Fruit fly (Drosophila melanogaster) whole organism, embryonic: ENCODE data around the gene CG13810.

Source experiments
- CG10147 ChIP-seq: fragments of 200-800 bp; sonication (Bioruptor generic); optimal IDR thresholded peaks from 2 replicates; lab custom pipeline; 2019; ENCODE audit warnings: missing biosample characterization, mild to moderate bottlenecking, missing genetic modification characterization, moderate library complexity
- CG1024 ChIP-seq: fragments of 200-800 bp; sonication (Bioruptor generic); IDR thresholded peaks from 2 replicates; pipeline ENCODE4 v1.3.6; 2022; ENCODE audit warnings: missing biosample characterization, missing genetic modification characterization
- CG10274 ChIP-seq: fragments of 200-800 bp; sonication (Bioruptor generic); optimal IDR thresholded peaks from 3 replicates; lab custom pipeline; 2017; ENCODE audit warnings: missing biosample characterization, mild to moderate bottlenecking, missing genetic modification characterization
- CG11723 ChIP-seq: fragments of 200-800 bp; sonication (Bioruptor generic); optimal IDR thresholded peaks from 2 replicates; lab custom pipeline; 2017; ENCODE audit warnings: missing biosample characterization, mild to moderate bottlenecking, missing genetic modification characterization
- CG12104 ChIP-seq: fragments of 200-800 bp; sonication (Bioruptor generic); optimal IDR thresholded peaks from 3 replicates; lab custom pipeline; 2016; ENCODE audit warnings: missing biosample characterization, missing genetic modification characterization
- CG12744 ChIP-seq: fragments of 200-800 bp; sonication (Bioruptor generic); optimal IDR thresholded peaks from 2 replicates; lab custom pipeline; 2016; ENCODE audit warnings: missing biosample characterization, missing genetic modification characterization
- CG13894 ChIP-seq: fragments of 200-800 bp; sonication (Bioruptor generic); optimal IDR thresholded peaks from 3 replicates; lab custom pipeline; 2018; ENCODE audit warnings: missing biosample characterization, mild to moderate bottlenecking, missing genetic modification characterization, moderate library complexity
- CG1602 ChIP-seq: fragments of 200-800 bp; sonication (Bioruptor generic); optimal IDR thresholded peaks from 3 replicates; lab custom pipeline; 2016; ENCODE audit warnings: missing biosample characterization, missing genetic modification characterization
- CG16779 ChIP-seq: fragments of 200-800 bp; sonication (Bioruptor generic); IDR thresholded peaks from 2 replicates; pipeline ENCODE4 v1.3.6; 2022; ENCODE audit warnings: missing biosample characterization, missing genetic modification characterization
- CG17385 ChIP-seq: fragments of 200-800 bp; sonication (Bioruptor generic); optimal IDR thresholded peaks from 3 replicates; lab custom pipeline; 2018; ENCODE audit warnings: missing biosample characterization, mild to moderate bottlenecking, missing genetic modification characterization
- CG17912 ChIP-seq: fragments of 200-800 bp; sonication (Bioruptor generic); optimal IDR thresholded peaks from 2 replicates; lab custom pipeline; 2018; ENCODE audit warnings: missing biosample characterization, mild to moderate bottlenecking, missing genetic modification characterization
- CG2120 ChIP-seq: fragments of 200-800 bp; sonication (Bioruptor generic); optimal IDR thresholded peaks from 3 replicates; lab custom pipeline; 2016; ENCODE audit warnings: missing biosample characterization, missing genetic modification characterization
- CG33557 ChIP-seq: fragments of 200-800 bp; sonication (Bioruptor generic); optimal IDR thresholded peaks from 2 replicates; lab custom pipeline; 2019; ENCODE audit warnings: missing biosample characterization, mild to moderate bottlenecking, missing genetic modification characterization, moderate library complexity
- CG34224 ChIP-seq: fragments of 200-800 bp; sonication (Bioruptor generic); IDR thresholded peaks from 3 replicates; pipeline ENCODE4 v1.3.6; 2022; ENCODE audit warnings: missing biosample characterization, missing genetic modification characterization; ENCODE audit not compliant: partially characterized antibody
- CG3995 ChIP-seq: fragments of 200-800 bp; sonication (Bioruptor generic); optimal IDR thresholded peaks from 3 replicates; lab custom pipeline; 2016; ENCODE audit warnings: missing biosample characterization, missing genetic modification characterization
- CG5245 ChIP-seq: fragments of 200-800 bp; sonication (Bioruptor generic); optimal IDR thresholded peaks from 3 replicates; lab custom pipeline; 2016; ENCODE audit warnings: missing biosample characterization, missing genetic modification characterization
- CG6765 ChIP-seq: fragments of 200-800 bp; sonication (Bioruptor generic); optimal IDR thresholded peaks from 3 replicates; lab custom pipeline; 2017; ENCODE audit warnings: missing biosample characterization, mild to moderate bottlenecking, missing genetic modification characterization
- CG9727 ChIP-seq: fragments of 200-800 bp; sonication (Bioruptor generic); optimal IDR thresholded peaks from 3 replicates; lab custom pipeline; 2017; ENCODE audit warnings: missing biosample characterization, mild to moderate bottlenecking, missing genetic modification characterization
- CG9876 ChIP-seq: fragments of 200-800 bp; sonication (Bioruptor generic); optimal IDR thresholded peaks from 2 replicates; lab custom pipeline; 2016; ENCODE audit warnings: missing biosample characterization, missing genetic modification characterization
- Dek ChIP-seq: fragments of 200-800 bp; sonication (Bioruptor generic); optimal IDR thresholded peaks from 3 replicates; lab custom pipeline; 2019; ENCODE audit warnings: missing biosample characterization, mild to moderate bottlenecking, missing genetic modification characterization, moderate library complexity
- Dip3 ChIP-seq: fragments of 200-800 bp; sonication (Bioruptor generic); optimal IDR thresholded peaks from 3 replicates; lab custom pipeline; 2016; ENCODE audit warnings: missing biosample characterization, missing genetic modification characterization
- Dref ChIP-seq: fragments of 200-800 bp; sonication (Bioruptor generic); IDR thresholded peaks from 2 replicates; pipeline ENCODE4 v1.3.6; 2022; ENCODE audit warnings: missing biosample characterization, missing genetic modification characterization
- GATAe ChIP-seq: fragments of 200-800 bp; sonication (Bioruptor generic); conservative IDR thresholded peaks from 2 replicates; pipeline ENCODE4 v1.3.6; 2022; ENCODE audit warnings: missing biosample characterization, missing genetic modification characterization
- HLHmδ ChIP-seq: fragments of 200-800 bp; sonication (Bioruptor generic); optimal IDR thresholded peaks from 2 replicates; lab custom pipeline; 2018; ENCODE audit warnings: missing biosample characterization, mild to moderate bottlenecking, missing genetic modification characterization, moderate library complexity
- NC2β ChIP-seq: fragments of 200-800 bp; sonication (Bioruptor generic); optimal IDR thresholded peaks from 2 replicates; lab custom pipeline; 2016; ENCODE audit warnings: missing biosample characterization, missing genetic modification characterization
- NFAT ChIP-seq: fragments of 200-800 bp; sonication (Bioruptor generic); IDR thresholded peaks from 2 replicates; pipeline ENCODE4 v1.3.6; 2022; ENCODE audit warnings: missing biosample characterization, missing genetic modification characterization
- Nf-YA ChIP-seq: fragments of 200-800 bp; sonication (Bioruptor generic); IDR thresholded peaks from 2 replicates; pipeline ENCODE4 v1.3.6; 2022; ENCODE audit warnings: missing biosample characterization, missing genetic modification characterization
- Nf-YC ChIP-seq: fragments of 200-800 bp; optimal IDR thresholded peaks from 3 replicates; lab custom pipeline; 2019; ENCODE audit warnings: missing biosample characterization, mild to moderate bottlenecking, missing genetic modification characterization, moderate library complexity
- Poxn ChIP-seq: fragments of 200-800 bp; sonication (Bioruptor generic); IDR thresholded peaks from 2 replicates; pipeline ENCODE4 v1.3.6; 2022; ENCODE audit warnings: missing biosample characterization, missing genetic modification characterization
- Rfx ChIP-seq: fragments of 200-800 bp; sonication (Bioruptor generic); IDR thresholded peaks from 2 replicates; pipeline ENCODE4 v1.3.6; 2022; ENCODE audit warnings: missing biosample characterization, missing genetic modification characterization
- Sox100B ChIP-seq: fragments of 200-800 bp; sonication (Bioruptor generic); optimal IDR thresholded peaks from 3 replicates; lab custom pipeline; 2018; ENCODE audit warnings: missing biosample characterization, mild to moderate bottlenecking, missing genetic modification characterization
- Taf1 ChIP-seq: fragments of 200-800 bp; sonication (Bioruptor generic); IDR thresholded peaks from 2 replicates; pipeline ENCODE4 v1.3.6; 2022; ENCODE audit warnings: missing biosample characterization, missing genetic modification characterization
- bsh ChIP-seq, 2 experiments: fragments of 200-800 bp; sonication (Bioruptor generic); optimal IDR thresholded peaks; 2 replicates each; lab custom pipeline; 2017 to 2018; ENCODE audit warnings: mild to moderate bottlenecking in 2 of 2, missing biosample characterization in 2 of 2, missing genetic modification characterization in 2 of 2, moderate library complexity in 1 of 2
- chif ChIP-seq, 2 experiments: fragments of 200-800 bp; sonication (Bioruptor generic); optimal IDR thresholded peaks; 3 replicates each; lab custom pipeline; 2016; ENCODE audit warnings: missing biosample characterization in 2 of 2, missing genetic modification characterization in 2 of 2
- gce ChIP-seq: fragments of 200-800 bp; sonication (Bioruptor generic); IDR thresholded peaks from 3 replicates; pipeline ENCODE4 v1.3.6; 2022; ENCODE audit warnings: missing biosample characterization, missing genetic modification characterization
- gcm2 ChIP-seq: fragments of 200-800 bp; sonication (Bioruptor generic); optimal IDR thresholded peaks from 2 replicates; lab custom pipeline; 2016; ENCODE audit warnings: missing biosample characterization, missing genetic modification characterization
- gt ChIP-seq: fragments of 200-800 bp; sonication (Bioruptor generic); IDR thresholded peaks from 2 replicates; pipeline ENCODE4 v1.3.6; 2022; ENCODE audit warnings: missing biosample characterization, missing genetic modification characterization
- ind ChIP-seq: fragments of 200-800 bp; sonication (Bioruptor generic); optimal IDR thresholded peaks from 3 replicates; lab custom pipeline; 2016; ENCODE audit warnings: missing biosample characterization, missing genetic modification characterization
- kah ChIP-seq: fragments of 200-800 bp; sonication (Bioruptor generic); optimal IDR thresholded peaks from 2 replicates; lab custom pipeline; 2018; ENCODE audit warnings: missing biosample characterization, mild to moderate bottlenecking, missing genetic modification characterization
- lbe ChIP-seq: fragments of 200-800 bp; sonication (Bioruptor generic); optimal IDR thresholded peaks from 2 replicates; lab custom pipeline; 2016; ENCODE audit warnings: missing biosample characterization, mild to moderate bottlenecking, missing genetic modification characterization
- pb ChIP-seq: fragments of 200-800 bp; sonication (Bioruptor generic); optimal IDR thresholded peaks from 3 replicates; lab custom pipeline; 2016; ENCODE audit warnings: missing biosample characterization, missing genetic modification characterization
- pho ChIP-seq: fragments of 200-800 bp; sonication (Bioruptor generic); optimal IDR thresholded peaks from 2 replicates; lab custom pipeline; 2016; ENCODE audit warnings: missing biosample characterization, missing genetic modification characterization
- pita ChIP-seq: fragments of 200-800 bp; sonication (Bioruptor generic); optimal IDR thresholded peaks from 2 replicates; lab custom pipeline; 2017; ENCODE audit warnings: missing biosample characterization, mild to moderate bottlenecking, missing genetic modification characterization
- pum ChIP-seq: fragments of 200-800 bp; sonication (Bioruptor generic); optimal IDR thresholded peaks from 2 replicates; lab custom pipeline; 2016; ENCODE audit warnings: missing biosample characterization, missing genetic modification characterization
- salm ChIP-seq: fragments of 200-800 bp; sonication (Bioruptor generic); optimal IDR thresholded peaks from 2 replicates; lab custom pipeline; 2018; ENCODE audit warnings: missing biosample characterization, mild to moderate bottlenecking, missing genetic modification characterization
- sna ChIP-seq: fragments of 200-800 bp; sonication (Bioruptor generic); IDR thresholded peaks from 2 replicates; pipeline ENCODE4 v1.3.6; 2022; ENCODE audit warnings: missing biosample characterization, missing genetic modification characterization; ENCODE audit not compliant: partially characterized antibody
- ssp ChIP-seq: fragments of 200-800 bp; sonication (Bioruptor generic); IDR thresholded peaks from 2 replicates; pipeline ENCODE4 v1.3.6; 2022; ENCODE audit warnings: missing biosample characterization, missing genetic modification characterization
- sug ChIP-seq: fragments of 200-800 bp; optimal IDR thresholded peaks from 2 replicates; lab custom pipeline; 2019; ENCODE audit warnings: missing biosample characterization, mild to moderate bottlenecking, missing genetic modification characterization, moderate library complexity
- tgo ChIP-seq: fragments of 200-800 bp; sonication (Bioruptor generic); IDR thresholded peaks from 3 replicates; pipeline ENCODE4 v1.3.6; 2022; ENCODE audit warnings: missing biosample characterization, missing genetic modification characterization
- vnd ChIP-seq: fragments of 200-800 bp; sonication (Bioruptor generic); IDR thresholded peaks from 3 replicates; pipeline ENCODE4 v1.3.6; 2022; ENCODE audit warnings: missing biosample characterization, missing genetic modification characterization; ENCODE audit not compliant: partially characterized antibody
- zen ChIP-seq: fragments of 200-800 bp; sonication (Bioruptor generic); optimal IDR thresholded peaks from 3 replicates; lab custom pipeline; 2018; ENCODE audit warnings: missing biosample characterization, mild to moderate bottlenecking, missing genetic modification characterization, moderate library complexity

The CG13810 gene

DNA sequence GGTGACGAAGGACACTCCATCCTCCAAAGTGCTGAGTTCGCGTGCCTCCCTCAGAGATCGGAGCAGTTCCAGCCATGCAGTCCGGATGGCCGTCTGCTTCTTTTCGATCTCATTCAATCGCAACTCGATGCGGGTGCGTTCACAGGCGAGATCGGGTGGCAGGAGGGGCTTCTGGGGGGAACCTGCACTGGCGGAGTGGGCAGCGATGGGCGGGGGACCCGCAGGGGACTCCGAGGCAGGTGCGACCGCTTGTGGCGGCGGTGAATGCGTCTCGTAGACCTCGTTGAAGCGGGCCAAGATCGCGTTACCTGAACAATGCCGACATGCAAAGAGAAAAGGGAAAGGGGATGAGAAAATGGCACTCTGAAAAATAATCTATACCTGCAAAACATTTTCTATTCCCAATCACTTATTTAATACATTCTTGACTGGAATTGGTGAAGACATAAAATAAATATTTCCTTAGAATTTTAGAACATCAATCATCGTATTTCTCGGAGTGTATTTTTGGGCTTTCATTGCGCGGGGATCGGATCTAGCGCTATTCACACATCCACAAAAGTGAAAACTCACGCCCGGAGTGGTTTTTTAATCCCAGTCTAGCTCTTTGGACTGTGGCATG, 26.9 kb upstream of the CG13810 start (continued):
- peak; percentile 45 for TF ChIP-seq CG17385 (GFP tag; lab: Kevin White, UChicago)
- peak; percentile 52; the same call in 2 of the 3 replicates for TF ChIP-seq tgo (GFP tag; lab: Robert Waterston, UW)
- no peak for TF ChIP-seq kah (GFP tag; lab: Kevin White, UChicago)
- peak; percentile 14 for TF ChIP-seq CG12104 (GFP tag; lab: Kevin White, UChicago)
- TF ChIP-seq CG1602 (GFP tag; lab: Kevin White, UChicago): peak; percentile 26
- TF ChIP-seq Nf-YC (tag; lab: Kevin White, UChicago): no peak
- no peak for TF ChIP-seq Dip3 (GFP tag; lab: Kevin White, UChicago)
- TF ChIP-seq CG16779 (GFP tag; lab: Robert Waterston, UW): no peak
- TF ChIP-seq pum (GFP tag; lab: Kevin White, UChicago): no peak
- peak; percentile 7 for TF ChIP-seq CG5245 (GFP tag; lab: Kevin White, UChicago)
- TF ChIP-seq CG33557 (GFP tag; lab: Kevin White, UChicago): peak; percentile 65
- TF ChIP-seq pb (GFP tag; lab: Kevin White, UChicago): no peak
- TF ChIP-seq CG12744 (GFP tag; lab: Kevin White, UChicago): no peak
- TF ChIP-seq lbe: no peak
- TF ChIP-seq Sox100B (GFP tag; lab: Kevin White, UChicago): peak; percentile 65
- TF ChIP-seq CG17912 (GFP tag; lab: Kevin White, UChicago): no peak
- TF ChIP-seq pho (GFP tag; lab: Kevin White, UChicago): no peak
- no peak for TF ChIP-seq sna (GFP tag; lab: Robert Waterston, UW)
- no peak for TF ChIP-seq CG9876 (GFP tag; lab: Kevin White, UChicago)
- TF ChIP-seq Rfx (GFP tag; lab: Robert Waterston, UW): peak; percentile 3; the same call in 1 of the 2 replicates
- TF ChIP-seq ssp (GFP tag; lab: Robert Waterston, UW): peak; percentile 43
- TF ChIP-seq CG11723 (GFP tag; lab: Kevin White, UChicago): peak; percentile 10
- peak; percentile 2 to 46 for TF ChIP-seq chif (GFP tag; optimal IDR thresholded peaks at IDR 0.05; lab: Kevin White, UChicago)
- no peak for TF ChIP-seq CG10274 (GFP tag; lab: Kevin White, UChicago)
- TF ChIP-seq CG6765 (GFP tag; lab: Kevin White, UChicago): no peak
- peak; percentile 34 for TF ChIP-seq CG9727
- no peak for TF ChIP-seq CG2120 (GFP tag; lab: Kevin White, UChicago)
- TF ChIP-seq NC2β: no peak
- no peak for TF ChIP-seq vnd (GFP tag; lab: Robert Waterston, UW)
- no peak for TF ChIP-seq Dref (GFP tag; lab: Robert Waterston, UW)
- TF ChIP-seq HLHmδ (GFP tag; lab: Kevin White, UChicago): no peak
- TF ChIP-seq CG3995 (GFP tag; lab: Kevin White, UChicago): no peak
- TF ChIP-seq CG13894 (tag; lab: Kevin White, UChicago): no peak
- no peak for TF ChIP-seq pita (GFP tag; lab: Kevin White, UChicago)
- TF ChIP-seq zen: peak; percentile 36
- TF ChIP-seq gce (GFP tag; lab: Robert Waterston, UW): 0 out of 3 replicates have a peak, but pooled peaks have one; percentile 23
- TF ChIP-seq CG1024 (GFP tag; lab: Robert Waterston, UW): 0 out of 2 replicates have a peak, but pooled peaks have one; percentile 42
- TF ChIP-seq CG34224 (GFP tag; lab: Robert Waterston, UW): no peak
- peak; percentile 30 for TF ChIP-seq ind
- TF ChIP-seq CG10147: no peak
- no peak for TF ChIP-seq salm (tag; lab: Kevin White, UChicago)
- no peak for TF ChIP-seq Taf1
- TF ChIP-seq gcm2 (GFP tag; lab: Kevin White, UChicago): no peak
- no peak for TF ChIP-seq GATAe (GFP tag; lab: Robert Waterston, UW)
- TF ChIP-seq Poxn (GFP tag; lab: Robert Waterston, UW): no peak
- TF ChIP-seq Nf-YA (GFP tag; lab: Robert Waterston, UW): 0 out of 2 replicates have a peak, but pooled peaks have one; percentile 35
- peak in 1 of 2 experiments; percentile 86 for TF ChIP-seq bsh (GFP tag; optimal IDR thresholded peaks at IDR 0.05; lab: Kevin White, UChicago)
- TF ChIP-seq sug: no peak
- no peak for TF ChIP-seq NFAT
- TF ChIP-seq gt (GFP tag; lab: Robert Waterston, UW): no peak
- no peak for TF ChIP-seq Dek (tag; lab: Kevin White, UChicago)
